Worm (Caenorhabditis elegans): ENCODE measurements around the gene kqt-3.

DNA sequence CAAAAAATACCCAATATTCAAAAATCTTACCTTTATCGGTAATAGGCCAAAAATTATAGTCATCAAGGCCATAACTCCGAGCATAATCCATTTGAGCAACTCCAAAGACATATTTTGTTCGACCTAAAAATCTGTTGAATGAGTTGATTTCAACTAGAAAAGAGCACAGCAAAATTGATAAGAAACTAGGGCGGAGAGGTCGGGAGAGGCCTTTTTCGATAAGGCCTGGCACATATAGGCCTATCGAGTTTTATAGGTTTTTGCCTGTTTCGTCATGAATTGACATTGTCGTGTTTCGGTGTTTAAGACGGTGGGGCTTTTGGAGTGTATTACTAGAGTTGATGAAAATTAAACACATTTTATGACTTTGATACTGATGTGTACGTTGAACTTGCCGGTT, 19.7 kb downstream of the kqt-3 start, which contains the start of gene zipt-2.3:
- TF ChIP-seq lin-15B (tag; optimal IDR thresholded peaks at IDR 0.05) (no peak), ama-1 (optimal IDR thresholded peaks at IDR 0.05) (no peak), nhr-12 (tag; optimal IDR thresholded peaks at IDR 0.05) (no peak), nhr-77 (tag; optimal IDR thresholded peaks at IDR 0.05) (no peak), aly-2 (tag; optimal IDR thresholded peaks at IDR 0.05) (no peak), unc-62 (GFP tag; optimal IDR thresholded peaks at IDR 0.05) (no peak), lsy-12 (tag; optimal IDR thresholded peaks at IDR 0.05) (no peak), ztf-4 (tag; optimal IDR thresholded peaks at IDR 0.05) (no peak), fos-1 (tag; optimal IDR thresholded peaks at IDR 0.05) (no peak), lin-39 (tag; optimal IDR thresholded peaks at IDR 0.05) (no peak)

Measured in whole organism, L3 larva.